Fruit fly (Drosophila melanogaster): ENCODE measurements around the gene Spp.

DNA sequence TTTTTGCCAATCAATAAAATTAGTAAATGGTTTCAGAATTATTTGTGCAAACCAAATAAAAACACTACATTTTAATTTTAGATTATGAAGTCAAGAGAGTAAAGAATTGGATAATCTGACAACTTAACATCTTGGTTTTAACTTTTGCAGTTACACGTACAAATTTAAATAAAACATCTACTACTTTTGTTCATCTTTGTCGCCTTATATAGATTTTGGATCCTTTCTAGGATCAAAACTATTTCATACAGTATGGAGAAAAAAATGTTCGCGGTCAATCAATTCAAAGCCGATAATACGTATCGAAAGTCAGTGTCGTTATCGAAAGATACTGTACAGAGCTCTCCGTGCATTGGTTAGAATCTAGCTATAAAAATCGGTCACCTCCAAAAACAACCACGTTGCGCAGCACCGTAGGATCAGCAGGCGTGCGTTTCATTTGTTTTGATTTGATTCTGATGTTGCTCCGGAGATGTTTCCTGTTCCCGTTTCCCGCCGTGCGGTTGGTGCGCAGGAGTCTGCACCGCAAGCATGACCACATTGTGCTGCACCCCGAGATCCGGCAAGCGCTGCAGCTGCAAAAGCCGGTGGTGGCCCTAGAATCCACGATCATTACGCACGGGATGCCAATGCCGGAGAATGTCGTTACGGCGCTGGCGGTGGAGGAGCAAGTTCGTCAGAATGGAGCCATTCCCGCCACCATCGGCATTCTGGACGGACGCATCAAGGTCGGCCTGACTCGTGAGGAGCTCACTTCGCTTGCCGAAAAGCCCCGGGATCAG lies 19.5 kb upstream of the Spp start, which contains the start of the genes uncNacbeta and CG2794:
- TF ChIP-seq Clk (GFP tag; optimal IDR thresholded peaks at IDR 0.05) (no peak), CG12768 (GFP tag; optimal IDR thresholded peaks at IDR 0.05) (no peak), kay (GFP tag; ENCODE audit: borderline replicate concordance) (no peak), pad (GFP tag; optimal IDR thresholded peaks at IDR 0.05) (no peak), CG7101 (tag; optimal IDR thresholded peaks at IDR 0.05) (peak; percentile 39), bab1 (GFP tag; optimal IDR thresholded peaks at IDR 0.05) (peak; percentile 47), CG1620 (GFP tag; optimal IDR thresholded peaks at IDR 0.05) (no peak), Hr96 (GFP tag; optimal IDR thresholded peaks at IDR 0.05) (no peak), CG5204 (GFP tag; optimal IDR thresholded peaks at IDR 0.05) (no peak), cnc (optimal IDR thresholded peaks at IDR 0.05) (no peak), CG14711 (tag; optimal IDR thresholded peaks at IDR 0.05) (no peak)
